Fruit fly (Drosophila melanogaster) whole organism, embryonic: Measurements from ENCODE around the gene CG11672.
A peak's percentile ranks its signal among the peaks of the same experiment; 100 is the strongest.

Source experiments
- Bgb ChIP-seq: fragments of 200-800 bp; sonication (Bioruptor generic); IDR thresholded peaks from 2 replicates; pipeline ENCODE4 v1.3.6; 2022; ENCODE audit warnings: missing biosample characterization, missing genetic modification characterization; ENCODE audit not compliant: partially characterized antibody
- CG1024 ChIP-seq: fragments of 200-800 bp; sonication (Bioruptor generic); IDR thresholded peaks from 2 replicates; pipeline ENCODE4 v1.3.6; 2022; ENCODE audit warnings: missing biosample characterization, missing genetic modification characterization
- CG10543 ChIP-seq: fragments of 200-800 bp; sonication (Bioruptor generic); optimal IDR thresholded peaks from 3 replicates; lab custom pipeline; 2017; ENCODE audit warnings: missing biosample characterization, mild to moderate bottlenecking, missing genetic modification characterization, moderate library complexity
- CG10979 ChIP-seq: fragments of 200-800 bp; sonication (Bioruptor generic); optimal IDR thresholded peaks from 2 replicates; lab custom pipeline; 2018; ENCODE audit warnings: missing biosample characterization, mild to moderate bottlenecking, missing genetic modification characterization, moderate library complexity
- CG11456 ChIP-seq: fragments of 200-800 bp; sonication (Bioruptor generic); IDR thresholded peaks from 3 replicates; pipeline ENCODE4 v1.3.6; 2022; ENCODE audit warnings: missing biosample characterization, missing genetic modification characterization
- CG14014 ChIP-seq: fragments of 200-800 bp; sonication (Bioruptor generic); IDR thresholded peaks from 2 replicates; pipeline ENCODE4 v1.3.6; 2022; ENCODE audit warnings: missing biosample characterization, missing genetic modification characterization
- CG14441 ChIP-seq: fragments of 200-800 bp; sonication (Bioruptor generic); IDR thresholded peaks from 2 replicates; pipeline ENCODE4 v1.3.6; 2022; ENCODE audit warnings: missing biosample characterization, missing genetic modification characterization
- CG15269 ChIP-seq: fragments of 200-800 bp; sonication (Bioruptor generic); optimal IDR thresholded peaks from 2 replicates; lab custom pipeline; 2018; ENCODE audit warnings: missing biosample characterization, mild to moderate bottlenecking, missing genetic modification characterization, moderate library complexity
- CG15601 ChIP-seq: fragments of 200-800 bp; sonication (Bioruptor generic); optimal IDR thresholded peaks from 3 replicates; lab custom pipeline; 2019; ENCODE audit warnings: missing biosample characterization, mild to moderate bottlenecking, missing genetic modification characterization, moderate library complexity
- CG16813 ChIP-seq: fragments of 200-800 bp; sonication (Bioruptor generic); IDR thresholded peaks from 3 replicates; pipeline ENCODE4 v1.3.6; 2022; ENCODE audit warnings: missing biosample characterization, missing genetic modification characterization; ENCODE audit not compliant: partially characterized antibody
- CG17359 ChIP-seq: fragments of 200-800 bp; sonication (Bioruptor generic); optimal IDR thresholded peaks from 3 replicates; lab custom pipeline; 2018; ENCODE audit warnings: missing biosample characterization, mild to moderate bottlenecking, missing genetic modification characterization, moderate library complexity
- CG17361 ChIP-seq: fragments of 200-800 bp; sonication (Bioruptor generic); IDR thresholded peaks from 3 replicates; pipeline ENCODE4 v1.3.6; 2022; ENCODE audit warnings: missing biosample characterization, missing genetic modification characterization
- CG2120 ChIP-seq: fragments of 200-800 bp; sonication (Bioruptor generic); optimal IDR thresholded peaks from 3 replicates; lab custom pipeline; 2016; ENCODE audit warnings: missing biosample characterization, missing genetic modification characterization
- CG2678 ChIP-seq: fragments of 200-800 bp; sonication (Bioruptor generic); optimal IDR thresholded peaks from 3 replicates; lab custom pipeline; 2019; ENCODE audit warnings: missing biosample characterization, mild to moderate bottlenecking, missing genetic modification characterization, moderate library complexity
- CG30431 ChIP-seq: fragments of 200-800 bp; sonication (Bioruptor generic); optimal IDR thresholded peaks from 2 replicates; lab custom pipeline; 2017; ENCODE audit warnings: missing biosample characterization, missing genetic modification characterization
- CG34224 ChIP-seq: fragments of 200-800 bp; sonication (Bioruptor generic); IDR thresholded peaks from 3 replicates; pipeline ENCODE4 v1.3.6; 2022; ENCODE audit warnings: missing biosample characterization, missing genetic modification characterization; ENCODE audit not compliant: partially characterized antibody
- CG4854 ChIP-seq: fragments of 200-800 bp; sonication (Bioruptor generic); optimal IDR thresholded peaks from 2 replicates; lab custom pipeline; 2016; ENCODE audit warnings: missing biosample characterization, missing genetic modification characterization, inconsistent platforms
- CG6813 ChIP-seq: fragments of 200-800 bp; sonication (Bioruptor generic); optimal IDR thresholded peaks from 2 replicates; lab custom pipeline; 2017; ENCODE audit warnings: missing biosample characterization, missing genetic modification characterization, mild to moderate bottlenecking, moderate library complexity, missing genetic modification reagents
- CG7556 ChIP-seq: fragments of 200-800 bp; sonication (Bioruptor generic); optimal IDR thresholded peaks from 2 replicates; lab custom pipeline; 2017; ENCODE audit warnings: missing biosample characterization, mild to moderate bottlenecking, missing genetic modification characterization
- CG8281 ChIP-seq: fragments of 200-800 bp; sonication (Bioruptor generic); optimal IDR thresholded peaks from 2 replicates; lab custom pipeline; 2018; ENCODE audit warnings: missing biosample characterization, mild to moderate bottlenecking, missing genetic modification characterization, moderate library complexity
- CG8924 ChIP-seq: fragments of 200-800 bp; optimal IDR thresholded peaks from 3 replicates; lab custom pipeline; 2019; ENCODE audit warnings: missing biosample characterization, mild to moderate bottlenecking, missing genetic modification characterization, moderate library complexity
- CG9215 ChIP-seq: fragments of 200-800 bp; sonication (Bioruptor generic); IDR thresholded peaks from 2 replicates; pipeline ENCODE4 v1.3.6; 2022; ENCODE audit warnings: missing biosample characterization, missing genetic modification characterization
- CG9876 ChIP-seq: fragments of 200-800 bp; sonication (Bioruptor generic); optimal IDR thresholded peaks from 2 replicates; lab custom pipeline; 2016; ENCODE audit warnings: missing biosample characterization, missing genetic modification characterization
- CHES-1-like ChIP-seq: fragments of 200-800 bp; sonication (Bioruptor generic); optimal IDR thresholded peaks from 2 replicates; lab custom pipeline; 2016; ENCODE audit warnings: missing biosample characterization, missing genetic modification characterization
- Chrac-16 ChIP-seq: fragments of 200-800 bp; sonication (Bioruptor generic); optimal IDR thresholded peaks from 3 replicates; lab custom pipeline; 2016; ENCODE audit warnings: missing biosample characterization, missing genetic modification characterization
- Doc2 ChIP-seq: fragments of 200-800 bp; sonication (Bioruptor generic); IDR thresholded peaks from 2 replicates; pipeline ENCODE4 v1.3.6; 2022; ENCODE audit warnings: missing biosample characterization, missing genetic modification characterization
- E2f1 ChIP-seq: fragments of 200-800 bp; sonication (Bioruptor generic); IDR thresholded peaks from 2 replicates; pipeline ENCODE4 v1.3.6; 2022; ENCODE audit warnings: missing biosample characterization, missing genetic modification characterization
- Ets97D ChIP-seq: fragments of 200-800 bp; sonication (Bioruptor generic); optimal IDR thresholded peaks from 3 replicates; lab custom pipeline; 2016; ENCODE audit warnings: missing biosample characterization, missing genetic modification characterization
- Fer3 ChIP-seq: fragments of 200-800 bp; sonication (Bioruptor generic); optimal IDR thresholded peaks from 2 replicates; lab custom pipeline; 2018; ENCODE audit warnings: missing biosample characterization, mild to moderate bottlenecking, missing genetic modification characterization, moderate library complexity
- Gug ChIP-seq: fragments of 200-800 bp; sonication (Bioruptor generic); IDR thresholded peaks from 4 replicates; pipeline ENCODE4 v1.3.6; 2022; ENCODE audit warnings: missing biosample characterization, missing genetic modification characterization
- Ssrp ChIP-seq: fragments of 200-800 bp; sonication (Bioruptor generic); optimal IDR thresholded peaks from 2 replicates; lab custom pipeline; 2018; ENCODE audit warnings: missing biosample characterization, mild to moderate bottlenecking, missing genetic modification characterization, moderate library complexity
- Trl ChIP-seq, 3 experiments: fragments of >200 bp in 2 of 3; fragments of 200-800 bp in 1 of 3; sonication (Bioruptor generic) in 1 of 3; optimal IDR thresholded peaks; 2 replicates in 1 of 3; 3 replicates in 2 of 3; lab custom pipeline; 2016 to 2017; ENCODE audit warnings: missing biosample characterization in 1 of 3, missing genetic modification characterization in 1 of 3
- Xbp1 ChIP-seq: fragments of 200-800 bp; sonication (Bioruptor generic); optimal IDR thresholded peaks from 3 replicates; lab custom pipeline; 2016; ENCODE audit warnings: missing biosample characterization, mild to moderate bottlenecking, missing genetic modification characterization
- Xrp1 ChIP-seq: fragments of 200-800 bp; sonication (Bioruptor generic); IDR thresholded peaks from 2 replicates; pipeline ENCODE4 v1.3.6; 2022; ENCODE audit warnings: missing biosample characterization, missing genetic modification characterization
- aop ChIP-seq: fragments of 200-800 bp; sonication (Bioruptor generic); IDR thresholded peaks from 2 replicates; pipeline ENCODE4 v1.3.6; 2022; ENCODE audit warnings: missing biosample characterization, missing genetic modification characterization
- cwo ChIP-seq: fragments of 200-800 bp; sonication (Bioruptor generic); optimal IDR thresholded peaks from 3 replicates; lab custom pipeline; 2017; ENCODE audit warnings: missing biosample characterization, missing genetic modification characterization, mild to moderate bottlenecking, moderate library complexity, missing genetic modification reagents
- dmrt99B ChIP-seq: fragments of 200-800 bp; sonication (Bioruptor generic); optimal IDR thresholded peaks from 2 replicates; lab custom pipeline; 2018; ENCODE audit warnings: missing biosample characterization, mild to moderate bottlenecking, missing genetic modification characterization, moderate library complexity
- ftz-f1 ChIP-seq: fragments of 200-800 bp; sonication (Bioruptor generic); optimal IDR thresholded peaks from 2 replicates; lab custom pipeline; 2016; ENCODE audit warnings: missing biosample characterization, missing genetic modification characterization
- ham ChIP-seq: fragments of 200-800 bp; sonication (Bioruptor generic); IDR thresholded peaks from 2 replicates; pipeline ENCODE4 v1.3.6; 2022; ENCODE audit warnings: missing biosample characterization, missing genetic modification characterization
- mirr ChIP-seq: fragments of 200-800 bp; sonication (Bioruptor generic); optimal IDR thresholded peaks from 3 replicates; lab custom pipeline; 2018; ENCODE audit warnings: missing biosample characterization, mild to moderate bottlenecking, missing genetic modification characterization
- ranshi ChIP-seq: fragments of 200-800 bp; sonication (Bioruptor generic); IDR thresholded peaks from 2 replicates; pipeline ENCODE4 v1.3.6; 2022; ENCODE audit warnings: missing biosample characterization, missing genetic modification characterization
- sim ChIP-seq: fragments of 200-800 bp; sonication (Bioruptor generic); IDR thresholded peaks from 2 replicates; pipeline ENCODE4 v1.3.6; 2022; ENCODE audit warnings: missing biosample characterization, missing genetic modification characterization
- sqz ChIP-seq: fragments of 200-800 bp; sonication (Bioruptor generic); optimal IDR thresholded peaks from 3 replicates; lab custom pipeline; 2018; ENCODE audit warnings: missing biosample characterization, mild to moderate bottlenecking, missing genetic modification characterization
- ttk ChIP-seq: fragments of 200-800 bp; sonication (Bioruptor generic); IDR thresholded peaks from 2 replicates; pipeline ENCODE4 v2.1.2; 2022; ENCODE audit warnings: missing biosample characterization, missing genetic modification characterization
- wek ChIP-seq: fragments of 200-800 bp; sonication (Bioruptor generic); optimal IDR thresholded peaks from 3 replicates; lab custom pipeline; 2018; ENCODE audit warnings: missing biosample characterization, mild to moderate bottlenecking, missing genetic modification characterization, moderate library complexity
- zf30C ChIP-seq: fragments of 200-800 bp; sonication (Bioruptor generic); optimal IDR thresholded peaks from 3 replicates; lab custom pipeline; 2018; ENCODE audit warnings: missing biosample characterization, mild to moderate bottlenecking, missing genetic modification characterization

CG11672 gene

dm6 chr3R:8264302-8265080 is 25.9 kb downstream of the CG11672 start, which contains the start of the genes RPA1 and Mcm2 (continued):
- TF ChIP-seq CG4854 (no peak), CG30431 (GFP tag; lab: Kevin White, UChicago) (peak; percentile 69), sim (GFP tag; lab: Robert Waterston, UW) (no peak), CG9215 (GFP tag; lab: Robert Waterston, UW) (peak; percentile 83), ham (GFP tag; lab: Robert Waterston, UW) (no peak), CG16813 (GFP tag; lab: Robert Waterston, UW) (no peak), CG7556 (GFP tag; lab: Kevin White, UChicago) (peak; percentile 75), CG2678 (tag; lab: Kevin White, UChicago) (no peak), CG8281 (tag; lab: Kevin White, UChicago) (peak; percentile 50), CG17359 (tag; lab: Kevin White, UChicago) (peak; percentile 63), sqz (GFP tag; lab: Kevin White, UChicago) (no peak), Doc2 (GFP tag; lab: Robert Waterston, UW) (peak; percentile 34; the same call in 1 of the 2 replicates)

- TF ChIP-seq Trl (optimal IDR thresholded peaks at IDR 0.05; lab: Kevin White, UChicago) (peak in 1 of 2 experiments; percentile 74), Trl (GFP tag; optimal IDR thresholded peaks at IDR 0.05; lab: Kevin White, UChicago) (no peak), Gug (no peak)
These were observed 28.7 kb downstream of the CG11672 start for dm6 chr3R:8261634-8262033.

- TF ChIP-seq CG10979 (tag; lab: Kevin White, UChicago): peak; percentile 1
- TF ChIP-seq CG11456 (GFP tag; lab: Robert Waterston, UW): no peak
- TF ChIP-seq Xrp1: no peak
- TF ChIP-seq CG8924 (tag; lab: Kevin White, UChicago): peak; percentile 24
- no peak for TF ChIP-seq CG10543 (GFP tag; lab: Kevin White, UChicago)
- TF ChIP-seq Ssrp (tag; lab: Kevin White, UChicago): no peak
- TF ChIP-seq CHES-1-like: no peak
- no peak for TF ChIP-seq E2f1 (GFP tag; lab: Robert Waterston, UW)
- no peak for TF ChIP-seq aop (GFP tag; lab: Robert Waterston, UW)
- peak; percentile 61 for TF ChIP-seq CG2120 (GFP tag; lab: Kevin White, UChicago)
- TF ChIP-seq Fer3 (tag; lab: Kevin White, UChicago): peak; percentile 33
- no peak for TF ChIP-seq wek
- peak; percentile 44 for TF ChIP-seq dmrt99B (tag; lab: Kevin White, UChicago)
- no peak for TF ChIP-seq CG9876 (GFP tag; lab: Kevin White, UChicago)
- TF ChIP-seq ranshi (GFP tag; lab: Robert Waterston, UW): 0 out of 2 replicates have a peak, but pooled peaks have one; percentile 17
- TF ChIP-seq CG15269 (tag; lab: Kevin White, UChicago): peak; percentile 52
- TF ChIP-seq CG1024 (GFP tag; lab: Robert Waterston, UW): no peak
- peak; percentile 9 for TF ChIP-seq Xbp1
- no peak for TF ChIP-seq CG15601
- no peak for TF ChIP-seq Ets97D (GFP tag; lab: Kevin White, UChicago)
- TF ChIP-seq CG6813 (GFP tag; lab: Kevin White, UChicago): peak; percentile 10
- no peak for TF ChIP-seq CG34224
- no peak for TF ChIP-seq ttk
- no peak for TF ChIP-seq CG14014 (GFP tag; lab: Robert Waterston, UW)
- TF ChIP-seq Bgb (GFP tag; lab: Robert Waterston, UW): no peak
- peak; percentile 41 for TF ChIP-seq cwo
- no peak for TF ChIP-seq zf30C
- TF ChIP-seq ftz-f1: no peak
- TF ChIP-seq mirr (GFP tag; lab: Kevin White, UChicago): no peak
- 0 out of 3 replicates have a peak, but pooled peaks have one; percentile 43 for TF ChIP-seq CG17361 (GFP tag; lab: Robert Waterston, UW)
- peak; percentile 45; the same call in 1 of the 2 replicates for TF ChIP-seq CG14441 (GFP tag; lab: Robert Waterston, UW)
- no peak for TF ChIP-seq Chrac-16 (GFP tag; lab: Kevin White, UChicago)
These were observed 34.3 kb downstream of the CG11672 start for dm6 chr3R:8256040-8256439.
